Worm (Caenorhabditis elegans) whole organism, L3 larva: ENCODE data around the gene F46G10.4.

Source experiments
- daf-12 ChIP-seq: fragments of 150-350 bp; optimal IDR thresholded peaks from 2 replicates; lab custom pipeline; 2014; ENCODE audit warnings: missing biosample characterization, missing genetic modification reagents, missing genetic modification characterization
- egl-27 ChIP-seq: sonication (generic microtip); optimal IDR thresholded peaks from 4 replicates; lab custom pipeline; 2017; ENCODE audit warnings: missing biosample characterization, missing genetic modification reagents, missing genetic modification characterization
- elt-3 ChIP-seq, 3 experiments: fragments of 150-350 bp in 1 of 3; sonication (generic microtip) in 2 of 3; optimal IDR thresholded peaks; 2 replicates in 2 of 3; 4 replicates in 1 of 3; lab custom pipeline; 2014 to 2017; ENCODE audit warnings: missing biosample characterization in 3 of 3, missing genetic modification characterization in 3 of 3
- eor-1 ChIP-seq, 2 experiments: fragments of 150-350 bp; optimal IDR thresholded peaks; 2 replicates each; lab custom pipeline; 2014 to 2018; ENCODE audit warnings: missing biosample characterization in 2 of 2, missing genetic modification characterization in 2 of 2
- lin-15B ChIP-seq: fragments of 150-350 bp; optimal IDR thresholded peaks from 2 replicates; lab custom pipeline; 2014; ENCODE audit warnings: missing biosample characterization, missing genetic modification characterization
- lin-39 ChIP-seq: fragments of 150-350 bp; optimal IDR thresholded peaks from 2 replicates; lab custom pipeline; 2018; ENCODE audit warnings: missing biosample characterization, missing genetic modification reagents, missing genetic modification characterization
- nhr-12 ChIP-seq: fragments of 150-350 bp; optimal IDR thresholded peaks from 2 replicates; lab custom pipeline; 2014; ENCODE audit warnings: missing biosample characterization, missing genetic modification characterization
- pha-4 ChIP-seq: fragments of 150-350 bp; optimal IDR thresholded peaks from 2 replicates; lab custom pipeline; 2014; ENCODE audit warnings: missing biosample characterization, missing genetic modification reagents, missing genetic modification characterization
- ztf-11 ChIP-seq: fragments of 150-350 bp; optimal IDR thresholded peaks from 2 replicates; lab custom pipeline; 2014; ENCODE audit warnings: missing biosample characterization, missing genetic modification characterization

- TF ChIP-seq lin-39 (no peak), eor-1 (tag; optimal IDR thresholded peaks at IDR 0.05; lab: Kevin White, UChicago) (no peak), nhr-12 (tag; lab: Kevin White, UChicago) (no peak), lin-15B (no peak), pha-4 (tag; lab: Kevin White, UChicago) (no peak), ztf-11 (no peak), egl-27 (tag; lab: Kevin White, UChicago) (no peak), daf-12 (tag; lab: Kevin White, UChicago) (no peak), elt-3 (tag; optimal IDR thresholded peaks at IDR 0.05; lab: Kevin White, UChicago) (no peak)
Measured at ce11 chrX:13384743-13385142, 50.9 kb downstream of the F46G10.4 start.
